Fruit fly (Drosophila melanogaster) whole organism, wandering third instar larva: Measurements from ENCODE around the gene eIF4E5.

ENCODE experiments used
- Dfd ChIP-seq: fragments of >200 bp; optimal IDR thresholded peaks from 2 replicates; lab custom pipeline; 2017; ENCODE audit warnings: missing biosample characterization, missing genetic modification characterization
- Jra ChIP-seq: sonication (Bioruptor generic); optimal IDR thresholded peaks from 2 replicates; lab custom pipeline; 2016; ENCODE audit warnings: missing biosample characterization, missing genetic modification characterization
- OdsH ChIP-seq: fragments of 200-800 bp; sonication (Bioruptor generic); optimal IDR thresholded peaks from 2 replicates; lab custom pipeline; 2016; ENCODE audit warnings: missing biosample characterization, mild to moderate bottlenecking, missing genetic modification characterization
- Rel ChIP-seq, 2 experiments: fragments of 200-800 bp; sonication (Bioruptor generic) in 1 of 2; optimal IDR thresholded peaks; 2 replicates in 1 of 2; 3 replicates in 1 of 2; lab custom pipeline; 2016 to 2019; ENCODE audit warnings: mild to moderate bottlenecking in 2 of 2, missing biosample characterization in 2 of 2, missing genetic modification characterization in 2 of 2, moderate library complexity in 1 of 2
- br ChIP-seq: fragments of 200-800 bp; sonication (Bioruptor generic); optimal IDR thresholded peaks from 2 replicates; lab custom pipeline; 2016; ENCODE audit warnings: missing biosample characterization, missing genetic modification characterization
- usp ChIP-seq: fragments of >200 bp; optimal IDR thresholded peaks from 2 replicates; lab custom pipeline; 2017; ENCODE audit warnings: missing biosample characterization, missing genetic modification characterization

DNA sequence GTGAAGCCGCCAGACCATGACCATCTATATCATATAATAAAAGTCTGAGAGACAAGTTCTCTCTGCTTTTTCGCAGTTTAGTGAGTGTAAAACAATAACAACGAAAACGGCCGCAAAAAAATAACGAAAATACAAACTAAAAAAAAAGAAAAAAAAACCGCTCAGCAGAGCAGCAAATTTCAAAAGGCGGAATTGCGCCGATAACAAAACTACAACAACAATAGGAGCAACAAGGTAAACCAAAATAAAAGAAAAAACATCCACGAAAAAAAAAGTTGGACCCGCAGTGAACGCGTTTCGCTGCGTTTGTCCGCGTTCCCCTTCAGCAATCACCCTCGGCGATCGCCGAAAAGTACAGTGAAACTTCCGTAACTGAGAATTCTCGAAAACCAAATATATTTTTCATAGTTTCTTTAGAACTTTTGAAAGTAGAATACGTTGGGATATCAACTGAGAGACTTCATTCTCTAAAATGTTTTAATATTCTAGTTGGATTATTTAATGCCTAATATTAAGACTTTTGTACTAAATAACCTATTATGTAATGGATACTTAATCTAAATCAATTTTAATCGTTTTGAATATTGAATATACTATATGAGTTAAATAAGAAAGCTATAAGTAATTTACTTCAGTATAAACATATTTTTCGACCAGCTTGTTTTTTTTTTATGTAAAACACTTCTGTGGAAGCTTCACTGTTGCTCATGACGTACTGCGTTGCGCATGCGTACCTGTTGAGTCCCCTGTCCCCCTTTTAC is 18.9 kb upstream of the eIF4E5 start:
- no peak for TF ChIP-seq Rel (GFP tag; optimal IDR thresholded peaks at IDR 0.05; lab: Kevin White, UChicago)
- TF ChIP-seq Rel (tag; optimal IDR thresholded peaks at IDR 0.05; lab: Kevin White, UChicago) = peak; percentile 20
- peak; percentile 63 for TF ChIP-seq Jra (GFP tag; lab: Kevin White, UChicago)
- TF ChIP-seq OdsH (GFP tag; lab: Kevin White, UChicago) = peak; percentile 77
- TF ChIP-seq Dfd (GFP tag; lab: Kevin White, UChicago) = no peak
- no peak for TF ChIP-seq usp (GFP tag; lab: Kevin White, UChicago)
- peak; percentile 49 for TF ChIP-seq br (GFP tag; lab: Kevin White, UChicago)
